Worm (Caenorhabditis elegans) whole organism, dauer: ENCODE measurements around the gene F19H8.2.

Source experiments
- unc-62 ChIP-seq: sonication (generic microtip); optimal IDR thresholded peaks from 2 replicates; lab custom pipeline; 2017; ENCODE audit warnings: missing biosample characterization, missing genetic modification reagents, missing genetic modification characterization

The F19H8.2 gene

DNA sequence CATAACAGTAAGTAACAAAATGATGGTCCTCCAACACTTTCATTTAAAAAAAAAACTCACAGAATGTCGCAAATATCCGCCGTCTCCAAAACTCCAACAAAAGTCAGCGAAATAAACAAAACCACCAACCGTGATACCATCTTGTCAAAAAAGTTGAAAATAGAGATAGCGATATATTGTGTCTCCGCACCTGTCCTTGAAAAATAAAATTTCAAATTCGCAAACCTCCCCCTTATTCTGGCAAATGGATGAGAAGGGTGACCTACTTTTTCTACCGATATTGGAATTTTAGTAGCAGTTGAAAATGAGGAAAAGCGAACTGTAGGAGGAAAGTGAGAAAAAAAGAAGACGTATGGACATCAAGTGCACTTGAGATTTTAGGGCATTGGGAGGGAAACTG, at the start of gene F19H8.2:
Gene F19H8.2 (minus strand): TSS at position 391 of the 400 bp plus-strand sequence.
- TF ChIP-seq unc-62 (GFP tag; lab: Kevin White, UChicago), result no peak

DNA sequence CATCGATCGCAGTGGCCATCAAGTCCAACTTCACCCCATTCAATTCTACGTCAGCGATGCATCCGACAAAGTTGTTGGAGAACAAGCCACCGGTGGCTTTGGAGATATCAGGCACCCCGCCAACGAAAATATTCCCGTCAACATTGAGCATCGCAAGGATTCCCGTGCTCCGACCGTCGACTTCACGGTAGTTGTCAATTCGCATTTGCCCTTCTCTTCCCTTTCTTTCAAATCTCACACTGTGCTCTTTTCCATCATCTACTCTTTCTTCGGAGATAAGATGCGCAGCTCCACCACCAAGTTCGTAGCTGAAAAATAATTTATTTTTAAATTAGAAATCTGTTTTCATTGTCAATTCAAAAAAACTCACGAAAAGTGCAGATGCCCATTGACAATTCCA, 41.9 kb upstream of the F19H8.2 start:
- TF ChIP-seq unc-62 (GFP tag; lab: Kevin White, UChicago), result no peak

ce11 chrII:14645290-14645689, 39.6 kb upstream of the F19H8.2 start:
- no peak for TF ChIP-seq unc-62 (GFP tag; lab: Kevin White, UChicago)

- TF ChIP-seq unc-62 (GFP tag; lab: Kevin White, UChicago), result no peak
These were observed 38.8 kb upstream of the F19H8.2 start for ce11 chrII:14644465-14644864.

DNA sequence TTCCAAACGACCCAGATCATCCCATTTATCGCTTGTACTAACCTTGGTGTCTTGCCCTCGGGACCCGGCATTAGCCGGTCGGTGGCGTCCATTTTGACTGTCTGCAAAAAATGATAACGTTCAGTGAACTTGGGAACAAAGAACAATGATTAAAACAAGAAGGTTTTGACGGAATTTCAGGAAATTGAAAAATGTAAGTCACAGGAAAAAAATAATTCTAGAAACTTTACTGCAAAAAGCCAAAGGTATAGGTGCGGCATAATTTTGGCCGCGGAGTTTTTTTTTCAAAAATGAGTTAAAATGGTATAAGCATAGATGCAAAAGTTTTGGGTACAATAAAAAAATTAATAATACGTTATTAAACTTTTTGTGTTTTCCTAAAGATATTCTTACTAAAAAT, 38.3 kb upstream of the F19H8.2 start, which contains the start of gene atgp-2:
Gene atgp-2 (minus strand): TSS at position 101 of the 400 bp plus-strand sequence.
- no peak for TF ChIP-seq unc-62 (GFP tag; lab: Kevin White, UChicago)

DNA sequence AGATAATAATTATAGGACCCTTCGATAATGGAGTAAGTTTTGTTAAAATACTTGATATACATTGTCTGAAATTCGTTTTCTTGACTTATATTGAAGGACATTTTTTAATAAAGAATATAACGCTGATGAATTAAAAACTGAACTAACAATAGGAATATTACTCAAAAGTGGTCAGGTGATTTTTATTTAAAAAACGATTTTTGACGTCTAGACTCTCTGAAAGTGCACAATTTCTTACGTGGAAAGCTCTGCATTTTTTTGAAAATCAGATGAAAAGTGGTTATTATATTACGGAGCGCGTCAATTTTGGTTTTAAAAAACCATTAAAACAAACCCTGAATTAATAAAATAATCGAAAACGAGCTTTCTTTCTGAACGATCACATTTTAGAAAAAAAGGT, 31.1 kb upstream of the F19H8.2 start, which contains the start of gene sre-13:
Gene sre-13 (minus strand): TSS at position 101 of the 400 bp plus-strand sequence.
- no peak for TF ChIP-seq unc-62 (GFP tag; lab: Kevin White, UChicago)

DNA sequence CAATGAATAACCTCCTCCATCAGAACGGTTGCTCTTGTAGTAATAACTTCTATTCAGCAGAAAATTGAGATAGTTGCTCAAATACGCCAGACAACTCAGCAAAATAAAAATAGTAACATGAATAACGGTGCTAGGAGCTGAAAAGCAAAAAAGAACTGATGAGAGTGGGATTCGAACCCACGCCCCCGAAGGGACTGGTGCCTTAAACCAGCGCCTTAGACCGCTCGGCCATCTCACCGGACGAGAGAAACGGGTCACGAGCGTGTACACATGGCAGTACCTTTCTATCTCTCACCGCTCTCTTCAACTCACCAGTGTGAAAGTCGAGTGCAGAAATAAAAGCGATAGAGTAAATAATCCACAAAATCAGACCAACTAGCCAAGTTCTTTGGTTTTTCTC, 29.5 kb upstream of the F19H8.2 start:
- TF ChIP-seq unc-62 (GFP tag; lab: Kevin White, UChicago), result no peak

DNA sequence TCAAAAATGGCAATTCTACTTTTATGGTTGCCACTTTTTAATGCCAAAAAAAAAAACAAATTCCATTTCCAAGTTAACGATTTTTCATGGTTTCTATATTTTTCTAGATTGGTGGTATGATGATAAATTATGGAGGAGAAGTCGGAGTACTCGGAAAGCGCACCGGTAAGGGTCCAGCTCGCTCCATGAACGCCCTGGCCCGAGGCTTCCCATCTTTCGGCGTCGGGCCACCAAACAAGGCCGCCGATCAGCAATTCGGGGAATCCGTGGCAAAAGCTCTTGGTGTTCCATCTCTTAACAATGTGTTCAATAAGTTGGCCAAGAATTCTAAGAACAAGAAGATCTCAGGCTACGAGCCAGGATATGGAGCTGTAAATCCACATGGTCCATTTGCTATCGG, 28.4 kb upstream of the F19H8.2 start:
- TF ChIP-seq unc-62 (GFP tag; lab: Kevin White, UChicago), result no peak

DNA sequence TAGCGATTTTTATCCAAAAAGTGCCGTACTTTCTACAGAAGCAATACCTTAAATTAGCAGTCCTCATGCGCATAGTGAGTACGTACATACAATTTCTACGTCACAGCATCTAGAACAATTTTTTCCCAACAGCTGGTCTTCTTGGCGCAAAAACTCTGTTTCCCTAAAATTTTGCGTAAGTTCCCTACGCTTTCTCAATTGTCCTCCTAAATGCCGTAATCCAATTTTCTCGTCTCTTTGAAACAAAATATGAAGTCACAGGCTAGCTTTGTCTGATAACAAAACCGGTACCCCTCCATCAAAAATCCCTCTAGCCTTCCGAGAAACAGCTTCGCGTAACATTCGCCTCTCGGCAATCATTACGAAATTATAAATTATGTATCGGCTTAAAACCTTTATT, 27.2 kb upstream of the F19H8.2 start, which contains the start of gene C38C6.3:
Gene C38C6.3 (plus strand): TSS at position 301 of the 400 bp plus-strand sequence.
- no peak for TF ChIP-seq unc-62 (GFP tag; lab: Kevin White, UChicago)

ce11 chrII:14627330-14627729, 21.7 kb upstream of the F19H8.2 start, which contains the start of gene tag-297:
TSS of gene tag-297 (plus strand) at chrII:14627630.
- no peak for TF ChIP-seq unc-62 (GFP tag; lab: Kevin White, UChicago)

DNA sequence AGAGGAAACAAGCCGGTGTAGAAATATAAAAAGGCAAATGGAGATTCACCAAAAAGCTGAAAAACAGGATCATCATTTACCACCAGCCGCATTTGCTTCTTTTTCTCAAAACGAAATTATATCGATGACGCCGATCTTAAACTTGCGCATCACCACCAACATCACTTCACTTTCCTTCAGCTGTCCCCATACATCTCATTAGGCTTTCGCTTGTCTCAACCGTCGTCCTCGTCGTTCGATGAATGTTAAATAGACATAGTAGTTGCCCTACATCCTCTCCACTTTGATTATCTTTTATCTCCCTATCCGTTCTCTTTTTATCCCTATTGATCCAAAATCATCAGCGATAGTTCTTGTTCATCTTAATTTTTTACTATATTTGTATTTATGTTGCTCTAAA, 21.2 kb upstream of the F19H8.2 start:
- no peak for TF ChIP-seq unc-62 (GFP tag; lab: Kevin White, UChicago)

ce11 chrII:14622758-14623157, 17.1 kb upstream of the F19H8.2 start, which contains the start of gene mltn-10:
TSS of gene mltn-10 (plus strand) at chrII:14623058.
- no peak for TF ChIP-seq unc-62 (GFP tag; lab: Kevin White, UChicago)

- TF ChIP-seq unc-62 (GFP tag; lab: Kevin White, UChicago), result no peak
These were observed 15.1 kb upstream of the F19H8.2 start for ce11 chrII:14620730-14621129.

ce11 chrII:14619806-14620205, 14.1 kb upstream of the F19H8.2 start:
- no peak for TF ChIP-seq unc-62 (GFP tag; lab: Kevin White, UChicago)

ce11 chrII:14618764-14619163, 13.1 kb upstream of the F19H8.2 start:
- TF ChIP-seq unc-62 (GFP tag; lab: Kevin White, UChicago), result no peak

- no peak for TF ChIP-seq unc-62 (GFP tag; lab: Kevin White, UChicago)
These were observed 12.5 kb upstream of the F19H8.2 start for ce11 chrII:14618158-14618557.

ce11 chrII:14616927-14617326, 11.3 kb upstream of the F19H8.2 start:
- TF ChIP-seq unc-62 (GFP tag; lab: Kevin White, UChicago), result no peak

ce11 chrII:14616402-14616801, 10.7 kb upstream of the F19H8.2 start:
- TF ChIP-seq unc-62 (GFP tag; lab: Kevin White, UChicago), result no peak
